Fruit fly (Drosophila melanogaster) whole organism, embryonic: ENCODE measurements around the gene lbe.

Source experiments
- CG10654 ChIP-seq: fragments of 200-800 bp; sonication (Bioruptor generic); optimal IDR thresholded peaks from 2 replicates; lab custom pipeline; 2016; ENCODE audit warnings: missing biosample characterization, missing genetic modification characterization
- CG12155 ChIP-seq: fragments of 200-800 bp; sonication (Bioruptor generic); optimal IDR thresholded peaks from 3 replicates; lab custom pipeline; 2016; ENCODE audit warnings: missing biosample characterization, missing genetic modification characterization
- CG12659 ChIP-seq: fragments of 200-800 bp; sonication (Bioruptor generic); optimal IDR thresholded peaks from 3 replicates; lab custom pipeline; 2017; ENCODE audit warnings: mild to moderate bottlenecking, missing biosample characterization, missing genetic modification reagents, missing genetic modification characterization
- CG15073 ChIP-seq: fragments of 200-800 bp; sonication (Bioruptor generic); optimal IDR thresholded peaks from 2 replicates; lab custom pipeline; 2016; ENCODE audit warnings: missing biosample characterization, missing genetic modification characterization
- CG15479 ChIP-seq: fragments of 200-800 bp; sonication (Bioruptor generic); optimal IDR thresholded peaks from 3 replicates; lab custom pipeline; 2019; ENCODE audit warnings: missing biosample characterization, mild to moderate bottlenecking, missing genetic modification characterization, moderate library complexity
- CG15514 ChIP-seq: fragments of 200-800 bp; sonication (Bioruptor generic); optimal IDR thresholded peaks from 3 replicates; lab custom pipeline; 2017; ENCODE audit warnings: missing biosample characterization, missing genetic modification characterization, mild to moderate bottlenecking, moderate library complexity, missing genetic modification reagents
- CG15696 ChIP-seq: fragments of 200-800 bp; sonication (Bioruptor generic); optimal IDR thresholded peaks from 2 replicates; lab custom pipeline; 2019; ENCODE audit warnings: missing biosample characterization, mild to moderate bottlenecking, missing genetic modification characterization, moderate library complexity
- CG17802 ChIP-seq: fragments of 200-800 bp; sonication (Bioruptor generic); optimal IDR thresholded peaks from 2 replicates; lab custom pipeline; 2018; ENCODE audit warnings: missing biosample characterization, mild to moderate bottlenecking, missing genetic modification characterization, moderate library complexity
- CG18619 ChIP-seq: fragments of 200-800 bp; sonication (Bioruptor generic); optimal IDR thresholded peaks from 3 replicates; lab custom pipeline; 2017; ENCODE audit warnings: missing biosample characterization, mild to moderate bottlenecking, missing genetic modification characterization
- CG30403 ChIP-seq: fragments of 200-800 bp; sonication (Bioruptor generic); optimal IDR thresholded peaks from 3 replicates; lab custom pipeline; 2016; ENCODE audit warnings: missing biosample characterization, missing genetic modification characterization
- CG4404 ChIP-seq: fragments of 200-800 bp; sonication (Bioruptor generic); IDR thresholded peaks from 2 replicates; pipeline ENCODE4 v1.3.6; 2022; ENCODE audit warnings: missing biosample characterization, missing genetic modification characterization
- CG6683 ChIP-seq: fragments of 200-800 bp; sonication (Bioruptor generic); optimal IDR thresholded peaks from 2 replicates; lab custom pipeline; 2017; ENCODE audit warnings: missing biosample characterization, mild to moderate bottlenecking, missing genetic modification characterization, missing genetic modification reagents
- CG6765 ChIP-seq: fragments of 200-800 bp; sonication (Bioruptor generic); optimal IDR thresholded peaks from 3 replicates; lab custom pipeline; 2017; ENCODE audit warnings: missing biosample characterization, mild to moderate bottlenecking, missing genetic modification characterization
- CG6791 ChIP-seq: fragments of 200-800 bp; sonication (Bioruptor generic); IDR thresholded peaks from 3 replicates; pipeline ENCODE4 v1.3.6; 2022; ENCODE audit warnings: missing biosample characterization, missing genetic modification characterization; ENCODE audit not compliant: partially characterized antibody
- CG7372 ChIP-seq: fragments of 200-800 bp; sonication (Bioruptor generic); IDR thresholded peaks from 2 replicates; pipeline ENCODE4 v1.3.6; 2022; ENCODE audit warnings: missing biosample characterization, missing genetic modification characterization
- CG7839 ChIP-seq: fragments of 200-800 bp; sonication (Bioruptor generic); optimal IDR thresholded peaks from 3 replicates; lab custom pipeline; 2018; ENCODE audit warnings: missing biosample characterization, mild to moderate bottlenecking, missing genetic modification characterization, moderate library complexity
- CG9727 ChIP-seq: fragments of 200-800 bp; sonication (Bioruptor generic); optimal IDR thresholded peaks from 3 replicates; lab custom pipeline; 2017; ENCODE audit warnings: missing biosample characterization, mild to moderate bottlenecking, missing genetic modification characterization
- CG9817 ChIP-seq: fragments of 200-800 bp; sonication (Bioruptor generic); optimal IDR thresholded peaks from 2 replicates; lab custom pipeline; 2018; ENCODE audit warnings: missing biosample characterization, mild to moderate bottlenecking, missing genetic modification characterization, moderate library complexity
- Dip3 ChIP-seq: fragments of 200-800 bp; sonication (Bioruptor generic); optimal IDR thresholded peaks from 3 replicates; lab custom pipeline; 2016; ENCODE audit warnings: missing biosample characterization, missing genetic modification characterization
- Dp ChIP-seq: fragments of 200-800 bp; sonication (Bioruptor generic); optimal IDR thresholded peaks from 2 replicates; lab custom pipeline; 2018; ENCODE audit warnings: missing biosample characterization, mild to moderate bottlenecking, missing genetic modification characterization, moderate library complexity
- E2f1 ChIP-seq: fragments of 200-800 bp; sonication (Bioruptor generic); IDR thresholded peaks from 2 replicates; pipeline ENCODE4 v1.3.6; 2022; ENCODE audit warnings: missing biosample characterization, missing genetic modification characterization
- HLH3B ChIP-seq: fragments of 200-800 bp; sonication (Bioruptor generic); IDR thresholded peaks from 2 replicates; pipeline ENCODE4 v1.3.6; 2022; ENCODE audit warnings: missing biosample characterization, missing genetic modification characterization
- Hand ChIP-seq: fragments of 200-800 bp; sonication (Bioruptor generic); optimal IDR thresholded peaks from 2 replicates; lab custom pipeline; 2017; ENCODE audit warnings: mild to moderate bottlenecking, missing biosample characterization, missing genetic modification reagents, missing genetic modification characterization
- Lpt ChIP-seq: fragments of >200 bp; optimal IDR thresholded peaks from 2 replicates; lab custom pipeline; 2018; ENCODE audit warnings: missing biosample characterization, missing genetic modification characterization
- Max ChIP-seq: fragments of 200-800 bp; sonication (Bioruptor generic); optimal IDR thresholded peaks from 2 replicates; lab custom pipeline; 2016; ENCODE audit warnings: missing biosample characterization, mild to moderate bottlenecking, missing genetic modification characterization
- Nf-YB ChIP-seq: fragments of 200-800 bp; sonication (Bioruptor generic); optimal IDR thresholded peaks from 3 replicates; lab custom pipeline; 2019; ENCODE audit warnings: missing biosample characterization, mild to moderate bottlenecking, missing genetic modification characterization, moderate library complexity
- Nf-YC ChIP-seq: fragments of 200-800 bp; optimal IDR thresholded peaks from 3 replicates; lab custom pipeline; 2019; ENCODE audit warnings: missing biosample characterization, mild to moderate bottlenecking, missing genetic modification characterization, moderate library complexity
- Six4 ChIP-seq: fragments of 200-800 bp; sonication (Bioruptor generic); optimal IDR thresholded peaks from 2 replicates; lab custom pipeline; 2016; ENCODE audit warnings: missing biosample characterization, missing genetic modification characterization
- Trl ChIP-seq, 3 experiments: fragments of >200 bp in 2 of 3; fragments of 200-800 bp in 1 of 3; sonication (Bioruptor generic) in 1 of 3; optimal IDR thresholded peaks; 2 replicates in 1 of 3; 3 replicates in 2 of 3; lab custom pipeline; 2016 to 2017; ENCODE audit warnings: missing biosample characterization in 1 of 3, missing genetic modification characterization in 1 of 3
- Vsx1 ChIP-seq: fragments of 200-800 bp; sonication (Bioruptor generic); optimal IDR thresholded peaks from 2 replicates; lab custom pipeline; 2017; ENCODE audit warnings: missing biosample characterization, mild to moderate bottlenecking, missing genetic modification characterization, missing genetic modification reagents
- bbx ChIP-seq: fragments of 200-800 bp; sonication (Bioruptor generic); IDR thresholded peaks from 2 replicates; pipeline ENCODE4 v1.3.6; 2022; ENCODE audit warnings: missing biosample characterization, missing genetic modification characterization; ENCODE audit not compliant: partially characterized antibody
- bigmax ChIP-seq: fragments of 200-800 bp; sonication (Bioruptor generic); optimal IDR thresholded peaks from 2 replicates; lab custom pipeline; 2018; ENCODE audit warnings: missing biosample characterization, mild to moderate bottlenecking, missing genetic modification characterization
- caup ChIP-seq: fragments of 200-800 bp; sonication (Bioruptor generic); optimal IDR thresholded peaks from 3 replicates; lab custom pipeline; 2017; ENCODE audit warnings: missing biosample characterization, mild to moderate bottlenecking, missing genetic modification characterization, moderate library complexity; ENCODE audit not compliant: severe bottlenecking
- dpn ChIP-seq, 2 experiments: fragments of 200-800 bp; sonication (Bioruptor generic); optimal IDR thresholded peaks; 3 replicates each; lab custom pipeline; 2016; ENCODE audit warnings: missing biosample characterization in 2 of 2, missing genetic modification characterization in 2 of 2
- exex ChIP-seq: fragments of 200-800 bp; sonication (Bioruptor generic); optimal IDR thresholded peaks from 4 replicates; lab custom pipeline; 2018; ENCODE audit warnings: missing biosample characterization, mild to moderate bottlenecking, missing genetic modification characterization, moderate library complexity
- kah ChIP-seq: fragments of 200-800 bp; sonication (Bioruptor generic); optimal IDR thresholded peaks from 2 replicates; lab custom pipeline; 2018; ENCODE audit warnings: missing biosample characterization, mild to moderate bottlenecking, missing genetic modification characterization
- kni ChIP-seq: fragments of 200-800 bp; sonication (Bioruptor generic); optimal IDR thresholded peaks from 3 replicates; lab custom pipeline; 2017; ENCODE audit warnings: mild to moderate bottlenecking, missing biosample characterization, missing genetic modification reagents, missing genetic modification characterization
- lola ChIP-seq, 3 experiments: fragments of >200 bp in 2 of 3; fragments of 200-800 bp in 1 of 3; sonication (Bioruptor generic) in 1 of 3; optimal IDR thresholded peaks; 2 replicates each; lab custom pipeline; 2017 to 2019; ENCODE audit warnings: missing biosample characterization in 3 of 3, missing genetic modification characterization in 3 of 3, mild to moderate bottlenecking in 1 of 3, moderate library complexity in 1 of 3
- lov ChIP-seq, 2 experiments: fragments of 200-800 bp in 1 of 2; fragments of >200 bp in 1 of 2; sonication (Bioruptor generic) in 1 of 2; IDR thresholded peaks in 1 of 2; optimal IDR thresholded peaks in 1 of 2; 2 replicates in 1 of 2; 3 replicates in 1 of 2; pipeline versions ENCODE4 v1.3.6 to Lab custom; 2017 to 2022; ENCODE audit warnings: missing biosample characterization in 1 of 2, missing genetic modification characterization in 1 of 2
- p53 ChIP-seq: fragments of 200-800 bp; sonication (Bioruptor generic); optimal IDR thresholded peaks from 2 replicates; lab custom pipeline; 2016; ENCODE audit warnings: missing biosample characterization, missing genetic modification characterization
- pita ChIP-seq: fragments of 200-800 bp; sonication (Bioruptor generic); optimal IDR thresholded peaks from 2 replicates; lab custom pipeline; 2017; ENCODE audit warnings: missing biosample characterization, mild to moderate bottlenecking, missing genetic modification characterization
- pum ChIP-seq: fragments of 200-800 bp; sonication (Bioruptor generic); optimal IDR thresholded peaks from 2 replicates; lab custom pipeline; 2016; ENCODE audit warnings: missing biosample characterization, missing genetic modification characterization
- sisA ChIP-seq: fragments of 200-800 bp; sonication (Bioruptor generic); IDR thresholded peaks from 2 replicates; pipeline ENCODE4 v1.3.6; 2022; ENCODE audit warnings: missing biosample characterization, missing genetic modification characterization
- sqz ChIP-seq: fragments of 200-800 bp; sonication (Bioruptor generic); optimal IDR thresholded peaks from 3 replicates; lab custom pipeline; 2018; ENCODE audit warnings: missing biosample characterization, mild to moderate bottlenecking, missing genetic modification characterization
- tna ChIP-seq: fragments of 200-800 bp; sonication (Bioruptor generic); IDR thresholded peaks from 2 replicates; pipeline ENCODE4 v1.3.6; 2022; ENCODE audit warnings: missing biosample characterization, missing genetic modification characterization; ENCODE audit not compliant: partially characterized antibody
- zen ChIP-seq: fragments of 200-800 bp; sonication (Bioruptor generic); optimal IDR thresholded peaks from 3 replicates; lab custom pipeline; 2018; ENCODE audit warnings: missing biosample characterization, mild to moderate bottlenecking, missing genetic modification characterization, moderate library complexity
- zf30C ChIP-seq: fragments of 200-800 bp; sonication (Bioruptor generic); optimal IDR thresholded peaks from 3 replicates; lab custom pipeline; 2018; ENCODE audit warnings: missing biosample characterization, mild to moderate bottlenecking, missing genetic modification characterization
- zfh1 ChIP-seq: fragments of 200-800 bp; sonication (Bioruptor generic); IDR thresholded peaks from 3 replicates; pipeline ENCODE4 v1.3.6; 2022; ENCODE audit warnings: missing biosample characterization, missing genetic modification characterization

lbe gene

dm6 chr3R:21481960-21482359, 35.6 kb upstream of the lbe start, which contains the start of gene Fancm (continued):
- TF ChIP-seq CG30403 (GFP tag; lab: Kevin White, UChicago): peak; percentile 84
- TF ChIP-seq Nf-YC (tag; lab: Kevin White, UChicago): peak; percentile 62
- TF ChIP-seq CG4404 (GFP tag; lab: Robert Waterston, UW): peak; percentile 42; the same call in 1 of the 2 replicates
- TF ChIP-seq CG9727: peak; percentile 54
- TF ChIP-seq Max: peak; percentile 55
- TF ChIP-seq zfh1 (GFP tag; lab: Robert Waterston, UW): peak; percentile 55; the same call in 1 of the 3 replicates
- TF ChIP-seq CG6765 (GFP tag; lab: Kevin White, UChicago): no peak
- TF ChIP-seq lola (GFP tag; optimal IDR thresholded peaks at IDR 0.05; lab: Kevin White, UChicago): peak in 1 of 3 experiments; percentile 49
- peak; percentile 15 for TF ChIP-seq exex (tag; lab: Kevin White, UChicago)
- peak; percentile 59 for TF ChIP-seq zen (tag; lab: Kevin White, UChicago)
- TF ChIP-seq CG9817 (tag; lab: Kevin White, UChicago): peak; percentile 62
- no peak for TF ChIP-seq CG7372
- no peak for TF ChIP-seq CG6683 (GFP tag; lab: Kevin White, UChicago)
- no peak for TF ChIP-seq Trl (optimal IDR thresholded peaks at IDR 0.05; lab: Kevin White, UChicago)
- TF ChIP-seq Trl (GFP tag; optimal IDR thresholded peaks at IDR 0.05; lab: Kevin White, UChicago): peak; percentile 83
- no peak for TF ChIP-seq tna
- TF ChIP-seq Vsx1 (GFP tag; lab: Kevin White, UChicago): no peak
- TF ChIP-seq CG6791: peak; percentile 65; the same call in 2 of the 3 replicates
- peak; percentile 80 for TF ChIP-seq CG15514
- TF ChIP-seq caup (GFP tag; lab: Kevin White, UChicago): peak; percentile 60
- TF ChIP-seq CG18619 (GFP tag; lab: Kevin White, UChicago): peak; percentile 37
- TF ChIP-seq CG17802: peak; percentile 27
- peak; percentile 56 for TF ChIP-seq CG15696 (tag; lab: Kevin White, UChicago)
- no peak for TF ChIP-seq kah (GFP tag; lab: Kevin White, UChicago)
- peak; percentile 30 for TF ChIP-seq Six4 (GFP tag; lab: Kevin White, UChicago)
- peak; percentile 39 for TF ChIP-seq kni
- TF ChIP-seq Nf-YB (GFP tag; lab: Kevin White, UChicago): peak; percentile 4
- peak; percentile 99 for TF ChIP-seq Dp (GFP tag; lab: Kevin White, UChicago)
- peak; percentile 13; the same call in 1 of the 2 replicates for TF ChIP-seq HLH3B (GFP tag; lab: Robert Waterston, UW)
- peak; percentile 77 to 86 for TF ChIP-seq dpn (GFP tag; optimal IDR thresholded peaks at IDR 0.05; lab: Kevin White, UChicago)
- peak; percentile 33 for TF ChIP-seq CG15073 (GFP tag; lab: Kevin White, UChicago)
- peak; percentile 83 for TF ChIP-seq CG12659 (GFP tag; lab: Kevin White, UChicago)
- TF ChIP-seq bigmax (GFP tag; lab: Kevin White, UChicago): no peak
- TF ChIP-seq sqz (GFP tag; lab: Kevin White, UChicago): no peak
- peak; percentile 57 for TF ChIP-seq CG7839 (tag; lab: Kevin White, UChicago)
- no peak for TF ChIP-seq zf30C (GFP tag; lab: Kevin White, UChicago)
- TF ChIP-seq pum (GFP tag; lab: Kevin White, UChicago): peak; percentile 80
- no peak for TF ChIP-seq lov (optimal IDR thresholded peaks at IDR 0.05; lab: Kevin White, UChicago)
- no peak for TF ChIP-seq lov (GFP tag; IDR thresholded peaks at IDR 0.05; lab: Robert Waterston, UW)
- peak; percentile 64 for TF ChIP-seq p53 (GFP tag; lab: Kevin White, UChicago)
- TF ChIP-seq pita (GFP tag; lab: Kevin White, UChicago): no peak
- TF ChIP-seq CG15479: no peak
- no peak for TF ChIP-seq Lpt (GFP tag; lab: Kevin White, UChicago)
- TF ChIP-seq CG10654 (GFP tag; lab: Kevin White, UChicago): peak; percentile 54
- TF ChIP-seq Dip3: peak; percentile 82
- peak; percentile 45; the same call in 1 of the 2 replicates for TF ChIP-seq E2f1 (GFP tag; lab: Robert Waterston, UW)
- peak; percentile 68 for TF ChIP-seq sisA (GFP tag; lab: Robert Waterston, UW)
- no peak for TF ChIP-seq Hand (GFP tag; lab: Kevin White, UChicago)
- no peak for TF ChIP-seq bbx
- TF ChIP-seq CG12155 (GFP tag; lab: Kevin White, UChicago): peak; percentile 80
